Fruit fly (Drosophila melanogaster) whole organism, embryonic: ENCODE results near the gene CG43448.

Experiments used
- Adf1 ChIP-seq: fragments of 200-800 bp; sonication (Bioruptor generic); IDR thresholded peaks from 2 replicates; pipeline ENCODE4 v1.3.6; 2022; ENCODE audit warnings: missing biosample characterization, missing genetic modification characterization
- B-H2 ChIP-seq: fragments of 200-800 bp; sonication (Bioruptor generic); optimal IDR thresholded peaks from 2 replicates; lab custom pipeline; 2018; ENCODE audit warnings: missing biosample characterization, mild to moderate bottlenecking, missing genetic modification characterization
- CG10267 ChIP-seq: fragments of 200-800 bp; sonication (Bioruptor generic); optimal IDR thresholded peaks from 2 replicates; lab custom pipeline; 2018; ENCODE audit warnings: missing biosample characterization, mild to moderate bottlenecking, missing genetic modification characterization, moderate library complexity
- CG10274 ChIP-seq: fragments of 200-800 bp; sonication (Bioruptor generic); optimal IDR thresholded peaks from 3 replicates; lab custom pipeline; 2017; ENCODE audit warnings: missing biosample characterization, mild to moderate bottlenecking, missing genetic modification characterization
- CG10321 ChIP-seq: fragments of 200-800 bp; sonication (Bioruptor generic); IDR thresholded peaks from 2 replicates; pipeline ENCODE4 v1.3.6; 2022; ENCODE audit warnings: missing biosample characterization, missing genetic modification characterization
- CG11456 ChIP-seq: fragments of 200-800 bp; sonication (Bioruptor generic); IDR thresholded peaks from 3 replicates; pipeline ENCODE4 v1.3.6; 2022; ENCODE audit warnings: missing biosample characterization, missing genetic modification characterization
- CG11504 ChIP-seq: fragments of 200-800 bp; sonication (Bioruptor generic); optimal IDR thresholded peaks from 3 replicates; lab custom pipeline; 2019; ENCODE audit warnings: missing biosample characterization, mild to moderate bottlenecking, missing genetic modification characterization, moderate library complexity
- CG12104 ChIP-seq: fragments of 200-800 bp; sonication (Bioruptor generic); optimal IDR thresholded peaks from 3 replicates; lab custom pipeline; 2016; ENCODE audit warnings: missing biosample characterization, missing genetic modification characterization
- CG12219 ChIP-seq: fragments of 200-800 bp; sonication (Bioruptor generic); optimal IDR thresholded peaks from 3 replicates; lab custom pipeline; 2018; ENCODE audit warnings: missing biosample characterization, mild to moderate bottlenecking, missing genetic modification characterization
- CG12942 ChIP-seq: fragments of 200-800 bp; sonication (Bioruptor generic); optimal IDR thresholded peaks from 3 replicates; lab custom pipeline; 2016; ENCODE audit warnings: missing biosample characterization, missing genetic modification characterization
- CG13894 ChIP-seq: fragments of 200-800 bp; sonication (Bioruptor generic); optimal IDR thresholded peaks from 3 replicates; lab custom pipeline; 2018; ENCODE audit warnings: missing biosample characterization, mild to moderate bottlenecking, missing genetic modification characterization, moderate library complexity
- CG14441 ChIP-seq: fragments of 200-800 bp; sonication (Bioruptor generic); IDR thresholded peaks from 2 replicates; pipeline ENCODE4 v1.3.6; 2022; ENCODE audit warnings: missing biosample characterization, missing genetic modification characterization
- CG14965 ChIP-seq: fragments of 200-800 bp; sonication (Bioruptor generic); optimal IDR thresholded peaks from 2 replicates; lab custom pipeline; 2016; ENCODE audit warnings: missing biosample characterization, missing genetic modification characterization, borderline replicate concordance
- CG2875 ChIP-seq: fragments of 200-800 bp; sonication (Bioruptor generic); optimal IDR thresholded peaks from 2 replicates; lab custom pipeline; 2017; ENCODE audit warnings: missing biosample characterization, mild to moderate bottlenecking, missing genetic modification characterization, missing genetic modification reagents
- CG30403 ChIP-seq: fragments of 200-800 bp; sonication (Bioruptor generic); optimal IDR thresholded peaks from 3 replicates; lab custom pipeline; 2016; ENCODE audit warnings: missing biosample characterization, missing genetic modification characterization
- CG34376 ChIP-seq: fragments of 200-800 bp; sonication (Bioruptor generic); optimal IDR thresholded peaks from 2 replicates; lab custom pipeline; 2018; ENCODE audit warnings: missing biosample characterization, mild to moderate bottlenecking, missing genetic modification characterization
- CG34422 ChIP-seq: fragments of 200-800 bp; sonication (Bioruptor generic); IDR thresholded peaks from 3 replicates; pipeline ENCODE4 v1.3.6; 2022; ENCODE audit warnings: missing biosample characterization, missing genetic modification characterization
- CG3726 ChIP-seq: fragments of 200-800 bp; sonication (Bioruptor generic); IDR thresholded peaks from 3 replicates; pipeline ENCODE4, ENCODE4 v1.3.6; 2022; ENCODE audit warnings: missing biosample characterization, missing genetic modification characterization
- CG4404 ChIP-seq: fragments of 200-800 bp; sonication (Bioruptor generic); IDR thresholded peaks from 2 replicates; pipeline ENCODE4 v1.3.6; 2022; ENCODE audit warnings: missing biosample characterization, missing genetic modification characterization
- CG5245 ChIP-seq: fragments of 200-800 bp; sonication (Bioruptor generic); optimal IDR thresholded peaks from 3 replicates; lab custom pipeline; 2016; ENCODE audit warnings: missing biosample characterization, missing genetic modification characterization
- CG7987 ChIP-seq: fragments of 200-800 bp; sonication (Bioruptor generic); optimal IDR thresholded peaks from 2 replicates; lab custom pipeline; 2018; ENCODE audit warnings: missing biosample characterization, mild to moderate bottlenecking, missing genetic modification characterization, moderate library complexity
- CoRest ChIP-seq: fragments of 200-800 bp; sonication (Bioruptor generic); optimal IDR thresholded peaks from 3 replicates; lab custom pipeline; 2018; ENCODE audit warnings: missing biosample characterization, mild to moderate bottlenecking, missing genetic modification characterization, moderate library complexity
- Deaf1 ChIP-seq: fragments of 200-800 bp; optimal IDR thresholded peaks from 3 replicates; lab custom pipeline; 2019; ENCODE audit warnings: missing biosample characterization, mild to moderate bottlenecking, missing genetic modification characterization, moderate library complexity
- Hmx ChIP-seq: fragments of 200-800 bp; sonication (Bioruptor generic); optimal IDR thresholded peaks from 2 replicates; lab custom pipeline; 2016; ENCODE audit warnings: missing biosample characterization, missing genetic modification characterization
- Max ChIP-seq: fragments of 200-800 bp; sonication (Bioruptor generic); optimal IDR thresholded peaks from 2 replicates; lab custom pipeline; 2016; ENCODE audit warnings: missing biosample characterization, mild to moderate bottlenecking, missing genetic modification characterization
- Nf-YA ChIP-seq: fragments of 200-800 bp; sonication (Bioruptor generic); IDR thresholded peaks from 2 replicates; pipeline ENCODE4 v1.3.6; 2022; ENCODE audit warnings: missing biosample characterization, missing genetic modification characterization
- PHDP ChIP-seq: fragments of 200-800 bp; sonication (Bioruptor generic); optimal IDR thresholded peaks from 3 replicates; lab custom pipeline; 2018; ENCODE audit warnings: missing biosample characterization, mild to moderate bottlenecking, missing genetic modification characterization, moderate library complexity
- Ptx1 ChIP-seq: fragments of 200-800 bp; sonication (Bioruptor generic); IDR thresholded peaks from 2 replicates; pipeline ENCODE4 v1.3.6; 2022; ENCODE audit warnings: missing biosample characterization, missing genetic modification characterization
- Ravus ChIP-seq: fragments of 200-800 bp; sonication (Bioruptor generic); IDR thresholded peaks from 2 replicates; pipeline ENCODE4 v1.3.6; 2022; ENCODE audit warnings: missing biosample characterization, missing genetic modification characterization
- Side ChIP-seq: fragments of 200-800 bp; sonication (Bioruptor generic); optimal IDR thresholded peaks from 2 replicates; lab custom pipeline; 2016; ENCODE audit warnings: missing biosample characterization, missing genetic modification characterization
- Sin3A ChIP-seq: fragments of >200 bp; optimal IDR thresholded peaks from 2 replicates; lab custom pipeline; 2018
- Sry-β ChIP-seq: fragments of 200-800 bp; sonication (Bioruptor generic); optimal IDR thresholded peaks from 2 replicates; lab custom pipeline; 2018; ENCODE audit warnings: missing biosample characterization, mild to moderate bottlenecking, missing genetic modification characterization, moderate library complexity
- ara ChIP-seq: fragments of 200-800 bp; sonication (Bioruptor generic); IDR thresholded peaks from 2 replicates; pipeline ENCODE4 v1.3.6; 2022; ENCODE audit warnings: missing biosample characterization, missing genetic modification characterization
- corto ChIP-seq: fragments of 200-800 bp; sonication (Bioruptor generic); optimal IDR thresholded peaks from 2 replicates; lab custom pipeline; 2016; ENCODE audit warnings: missing biosample characterization, mild to moderate bottlenecking, missing genetic modification characterization, moderate library complexity
- croc ChIP-seq: fragments of 200-800 bp; sonication (Bioruptor generic); conservative IDR thresholded peaks from 3 replicates; pipeline ENCODE4 v1.3.6; 2022; ENCODE audit warnings: missing biosample characterization, missing genetic modification characterization
- dmrt99B ChIP-seq: fragments of 200-800 bp; sonication (Bioruptor generic); optimal IDR thresholded peaks from 2 replicates; lab custom pipeline; 2018; ENCODE audit warnings: missing biosample characterization, mild to moderate bottlenecking, missing genetic modification characterization, moderate library complexity
- dpn ChIP-seq, 2 experiments: fragments of 200-800 bp; sonication (Bioruptor generic); optimal IDR thresholded peaks; 3 replicates each; lab custom pipeline; 2016; ENCODE audit warnings: missing biosample characterization in 2 of 2, missing genetic modification characterization in 2 of 2
- eve ChIP-seq, 2 experiments: fragments of >200 bp; optimal IDR thresholded peaks; 2 replicates each; lab custom pipeline; 2017; ENCODE audit warnings: missing biosample characterization in 2 of 2, missing genetic modification characterization in 2 of 2
- exex ChIP-seq: fragments of 200-800 bp; sonication (Bioruptor generic); optimal IDR thresholded peaks from 4 replicates; lab custom pipeline; 2018; ENCODE audit warnings: missing biosample characterization, mild to moderate bottlenecking, missing genetic modification characterization, moderate library complexity
- fru ChIP-seq: fragments of >200 bp; optimal IDR thresholded peaks from 2 replicates; lab custom pipeline; 2017
- gcm ChIP-seq: fragments of 200-800 bp; sonication (Bioruptor generic); optimal IDR thresholded peaks from 2 replicates; lab custom pipeline; 2019; ENCODE audit warnings: missing biosample characterization, mild to moderate bottlenecking, missing genetic modification characterization, moderate library complexity
- gsb ChIP-seq: fragments of 200-800 bp; sonication (Bioruptor generic); IDR thresholded peaks from 2 replicates; pipeline ENCODE4 v1.3.6; 2022; ENCODE audit warnings: missing biosample characterization, missing genetic modification characterization
- hkb ChIP-seq, 2 experiments: fragments of 200-800 bp in 1 of 2; fragments of >200 bp in 1 of 2; sonication (Bioruptor generic) in 1 of 2; IDR thresholded peaks in 1 of 2; optimal IDR thresholded peaks in 1 of 2; 2 replicates each; pipeline versions ENCODE4 v1.3.6 to Lab custom; 2017 to 2022; ENCODE audit warnings: missing biosample characterization in 1 of 2, missing genetic modification characterization in 1 of 2
- inv ChIP-seq: fragments of 200-800 bp; sonication (Bioruptor generic); IDR thresholded peaks from 2 replicates; pipeline ENCODE4 v1.3.6; 2022; ENCODE audit warnings: missing biosample characterization, missing genetic modification characterization; ENCODE audit not compliant: partially characterized antibody
- klu ChIP-seq: fragments of 200-800 bp; sonication (Bioruptor generic); IDR thresholded peaks from 2 replicates; pipeline ENCODE4 v1.3.6; 2022; ENCODE audit warnings: missing biosample characterization, missing genetic modification characterization
- lbe ChIP-seq: fragments of 200-800 bp; sonication (Bioruptor generic); optimal IDR thresholded peaks from 2 replicates; lab custom pipeline; 2016; ENCODE audit warnings: missing biosample characterization, mild to moderate bottlenecking, missing genetic modification characterization
- phol ChIP-seq: fragments of 200-800 bp; sonication (Bioruptor generic); optimal IDR thresholded peaks from 3 replicates; lab custom pipeline; 2018; ENCODE audit warnings: missing biosample characterization, mild to moderate bottlenecking, missing genetic modification characterization, moderate library complexity
- run ChIP-seq: fragments of 200-800 bp; sonication (Bioruptor generic); optimal IDR thresholded peaks from 3 replicates; lab custom pipeline; 2018; ENCODE audit warnings: missing biosample characterization, mild to moderate bottlenecking, missing genetic modification characterization
- sens ChIP-seq: fragments of 200-800 bp; sonication (Bioruptor generic); peaks from one replicate; lab custom pipeline; 2016; ENCODE audit warnings: missing biosample characterization, missing genetic modification characterization
- z ChIP-seq: fragments of 200-800 bp; sonication (Bioruptor generic); IDR thresholded peaks from 3 replicates; pipeline ENCODE4 v1.3.6; 2022; ENCODE audit warnings: missing biosample characterization, missing genetic modification characterization
- zen2 ChIP-seq: fragments of 200-800 bp; sonication (Bioruptor generic); IDR thresholded peaks from 3 replicates; pipeline ENCODE4 v1.3.6; 2022; ENCODE audit warnings: missing biosample characterization, missing genetic modification characterization; ENCODE audit not compliant: partially characterized antibody

Gene CG43448

DNA sequence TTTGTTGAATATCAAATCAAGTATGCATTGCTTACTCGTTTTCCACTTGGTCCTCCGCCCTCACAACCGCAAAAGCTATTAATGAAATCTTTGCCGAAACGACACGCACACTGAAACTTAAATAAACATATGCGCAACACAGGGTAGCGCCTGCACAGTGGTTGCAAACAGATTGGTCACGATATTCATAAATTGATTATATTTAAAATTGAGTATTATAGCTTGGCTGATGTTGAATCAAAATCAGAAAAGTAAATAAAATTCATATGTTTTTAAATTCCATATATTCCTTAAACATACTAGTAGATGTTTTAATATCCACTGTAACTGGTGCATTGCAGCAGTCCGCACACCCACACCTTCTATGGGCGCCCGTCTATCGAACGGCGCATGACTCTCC lies 46.4 kb upstream of the CG43448 start (continued):
- TF ChIP-seq corto (GFP tag; lab: Kevin White, UChicago) (no peak), Deaf1 (tag; lab: Kevin White, UChicago) (no peak), inv (no peak), lbe (GFP tag; lab: Kevin White, UChicago) (peak; percentile 11), dmrt99B (peak; percentile 38), CG14441 (GFP tag; lab: Robert Waterston, UW) (no peak), Side (no peak), Max (GFP tag; lab: Kevin White, UChicago) (no peak), phol (tag; lab: Kevin White, UChicago) (no peak), croc (GFP tag; lab: Robert Waterston, UW) (no peak; the same call in 2 of the 3 replicates), CG12104 (GFP tag; lab: Kevin White, UChicago) (no peak), CG5245 (GFP tag; lab: Kevin White, UChicago) (no peak), fru (lab: Kevin White, UChicago) (no peak), CG12942 (GFP tag; lab: Kevin White, UChicago) (no peak), PHDP (tag; lab: Kevin White, UChicago) (peak; percentile 27), CG11456 (GFP tag; lab: Robert Waterston, UW) (no peak), CG4404 (no peak), z (GFP tag; lab: Robert Waterston, UW) (0 out of 3 replicates have a peak, but pooled peaks have one; percentile 43), gsb (GFP tag; lab: Robert Waterston, UW) (no peak), sens (GFP tag; lab: Kevin White, UChicago) (peak; percentile 49), CG30403 (GFP tag; lab: Kevin White, UChicago) (peak; percentile 12), CG34376 (GFP tag; lab: Kevin White, UChicago) (no peak), Sin3A (no peak), run (tag; lab: Kevin White, UChicago) (no peak), CG10274 (GFP tag; lab: Kevin White, UChicago) (no peak), exex (tag; lab: Kevin White, UChicago) (no peak), CG3726 (GFP tag; lab: Robert Waterston, UW) (0 out of 3 replicates have a peak, but pooled peaks have one; percentile 14), CG11504 (tag; lab: Kevin White, UChicago) (peak; percentile 16), dpn (GFP tag; optimal IDR thresholded peaks at IDR 0.05; lab: Kevin White, UChicago) (peak in 1 of 2 experiments; percentile 8), zen2 (GFP tag; lab: Robert Waterston, UW) (no peak), eve (GFP tag; optimal IDR thresholded peaks at IDR 0.05; lab: Kevin White, UChicago) (no peak), CG10321 (GFP tag; lab: Robert Waterston, UW) (no peak), ara (peak; percentile 14; the same call in 1 of the 2 replicates), CG2875 (GFP tag; lab: Kevin White, UChicago) (no peak), Nf-YA (GFP tag; lab: Robert Waterston, UW) (no peak), CG34422 (GFP tag; lab: Robert Waterston, UW) (0 out of 3 replicates have a peak, but pooled peaks have one; percentile 21), Ravus (GFP tag; lab: Robert Waterston, UW) (no peak), hkb (optimal IDR thresholded peaks at IDR 0.05; lab: Kevin White, UChicago) (no peak), hkb (GFP tag; IDR thresholded peaks at IDR 0.05; lab: Robert Waterston, UW) (0 out of 2 replicates have a peak, but pooled peaks have one; percentile 18), Adf1 (GFP tag; lab: Robert Waterston, UW) (no peak), Sry-β (no peak), CG13894 (tag; lab: Kevin White, UChicago) (no peak), Hmx (GFP tag; lab: Kevin White, UChicago) (no peak), CG14965 (GFP tag; lab: Kevin White, UChicago) (no peak), CG7987 (GFP tag; lab: Kevin White, UChicago) (no peak), klu (GFP tag; lab: Robert Waterston, UW) (no peak), CG12219 (GFP tag; lab: Kevin White, UChicago) (no peak), CG10267 (no peak), B-H2 (GFP tag; lab: Kevin White, UChicago) (no peak), gcm (peak; percentile 10), CoRest (tag; lab: Kevin White, UChicago) (no peak), Ptx1 (GFP tag; lab: Robert Waterston, UW) (peak; percentile 31; the same call in 1 of the 2 replicates)
